Worm (Caenorhabditis elegans) whole organism, young adult: ENCODE measurements around the gene H04M03.11.

ENCODE experiments used
- B0261.1 ChIP-seq: sonication (generic microtip); optimal IDR thresholded peaks from 2 replicates; lab custom pipeline; 2016; ENCODE audit warnings: mild to moderate bottlenecking, missing genetic modification characterization, moderate library complexity, missing compliant biosample characterization
- Y53G8AR.9 ChIP-seq: fragments of 200-800 bp; sonication (Bioruptor generic); conservative IDR thresholded peaks from 2 replicates; pipeline ENCODE4 v1.3.6; 2022; ENCODE audit warnings: missing genetic modification reagents, missing genetic modification characterization, missing compliant biosample characterization
- aptf-2 ChIP-seq: fragments of 200-800 bp; sonication (Bioruptor generic); conservative IDR thresholded peaks from 2 replicates; pipeline ENCODE4 v1.3.6; 2022; ENCODE audit warnings: missing genetic modification reagents, missing genetic modification characterization, missing compliant biosample characterization
- egrh-3 ChIP-seq: fragments of 200-800 bp; sonication (Bioruptor generic); IDR thresholded peaks from 2 replicates; pipeline ENCODE4 v1.3.6; 2022; ENCODE audit warnings: missing genetic modification reagents, missing genetic modification characterization, missing compliant biosample characterization
- hrde-1 ChIP-seq: sonication (generic microtip); optimal IDR thresholded peaks from 2 replicates; lab custom pipeline; 2016; ENCODE audit warnings: missing genetic modification characterization, mild to moderate bottlenecking, missing compliant biosample characterization, moderate library complexity, missing genotype, missing genetic modification reagents, borderline replicate concordance
- nfya-1 ChIP-seq: sonication (generic microtip); optimal IDR thresholded peaks from 2 replicates; lab custom pipeline; 2017; ENCODE audit warnings: antibody characterized with exemption, missing compliant biosample characterization, missing genetic modification characterization, borderline replicate concordance; ENCODE audit not compliant: insufficient read depth
- unc-130 ChIP-seq: sonication (generic microtip); optimal IDR thresholded peaks from 2 replicates; lab custom pipeline; 2016; ENCODE audit warnings: missing genetic modification reagents, missing genetic modification characterization, missing compliant biosample characterization

- no peak for TF ChIP-seq hrde-1 (tag; lab: Kevin White, UChicago)
- TF ChIP-seq Y53G8AR.9 (GFP tag; lab: Robert Waterston, UW) = no peak
- no peak for TF ChIP-seq unc-130 (GFP tag; lab: Kevin White, UChicago)
- TF ChIP-seq egrh-3 (GFP tag; lab: Robert Waterston, UW) = no peak
- TF ChIP-seq B0261.1 (tag; lab: Kevin White, UChicago) = no peak
- no peak for TF ChIP-seq nfya-1
- TF ChIP-seq aptf-2 (GFP tag; lab: Robert Waterston, UW) = no peak
These were observed 33.5 kb downstream of the H04M03.11 start for ce11 chrIV:5850765-5851377.
